Worm (Caenorhabditis elegans): ENCODE data around the gene adm-2.
A peak's percentile ranks its signal among the peaks of the same experiment; 100 is the strongest.

adm-2 gene

DNA sequence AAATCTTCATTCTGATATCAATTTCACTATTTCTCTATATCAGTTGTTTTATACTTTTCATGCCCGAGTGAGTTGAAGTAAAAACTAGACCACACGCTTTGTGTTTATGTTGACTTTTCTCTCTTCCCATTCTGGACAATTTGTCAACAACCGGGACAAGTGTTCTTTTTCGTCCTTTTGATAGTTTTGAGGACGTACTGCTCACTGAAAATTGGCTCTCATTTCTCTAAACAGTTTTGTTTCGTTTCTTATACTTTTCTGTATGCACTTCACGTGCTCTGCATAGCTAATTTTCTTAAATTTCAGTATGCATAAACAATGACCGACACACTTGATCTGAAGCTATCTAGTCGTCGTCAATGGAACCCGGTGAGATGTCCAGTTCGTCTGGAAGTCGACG, at the start of gene adm-2:
Gene adm-2 (plus strand): TSS at position 301 of the 400 bp plus-strand sequence.
- TF ChIP-seq daf-16 (GFP tag; optimal IDR thresholded peaks at IDR 0.05) (no peak), daf-16 (tag; optimal IDR thresholded peaks at IDR 0.05) (peak; percentile 39), ama-1 (optimal IDR thresholded peaks at IDR 0.05) (no peak)

DNA sequence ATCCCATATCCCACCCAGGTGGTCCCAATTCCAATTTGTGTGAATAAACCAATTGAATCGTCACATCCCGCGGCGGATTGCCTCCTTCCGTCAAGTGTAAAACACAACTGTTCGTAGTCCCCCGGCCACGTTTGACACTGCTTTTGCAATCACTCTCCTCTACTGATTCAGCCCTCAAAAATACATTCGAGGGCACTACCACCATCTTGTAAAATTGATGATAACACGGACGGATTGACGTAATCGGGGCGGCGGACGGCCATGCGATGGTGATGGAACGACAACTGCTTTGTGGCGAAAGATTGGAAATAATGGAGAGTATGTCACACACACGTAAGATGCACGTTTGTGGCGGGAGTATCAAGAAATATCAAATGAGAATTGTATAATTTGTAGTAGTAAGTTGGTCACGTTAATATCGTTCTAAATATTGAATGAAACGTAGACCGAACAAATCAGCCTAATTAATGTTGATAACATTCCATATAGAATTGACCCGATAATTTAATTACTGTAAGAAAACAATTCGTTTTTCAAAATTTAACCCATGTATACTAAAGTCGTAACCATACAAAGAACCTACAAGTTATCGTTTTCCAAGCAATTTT, 49.3 kb upstream of the adm-2 start:
- TF ChIP-seq unc-62 (GFP tag; optimal IDR thresholded peaks at IDR 0.05 in 1 of 2) = peak in 1 of 2 experiments; percentile 92
- TF ChIP-seq unc-62 (tag; optimal IDR thresholded peaks at IDR 0.05) = no peak
- no peak for TF ChIP-seq R02D3.7 (tag; optimal IDR thresholded peaks at IDR 0.05)
- peak; percentile 16 for TF ChIP-seq mxl-3 (GFP tag; optimal IDR thresholded peaks at IDR 0.05)
- peak in 1 of 2 experiments; percentile 40 for TF ChIP-seq daf-16 (GFP tag; optimal IDR thresholded peaks at IDR 0.05)
- no peak for TF ChIP-seq daf-16 (tag; optimal IDR thresholded peaks at IDR 0.05)
- TF ChIP-seq F44E2.7 (GFP tag; IDR thresholded peaks at IDR 0.05) = 0 out of 2 replicates have a peak, but pooled peaks have one; percentile 23
- TF ChIP-seq fos-1 (tag; optimal IDR thresholded peaks at IDR 0.05) = no peak

DNA sequence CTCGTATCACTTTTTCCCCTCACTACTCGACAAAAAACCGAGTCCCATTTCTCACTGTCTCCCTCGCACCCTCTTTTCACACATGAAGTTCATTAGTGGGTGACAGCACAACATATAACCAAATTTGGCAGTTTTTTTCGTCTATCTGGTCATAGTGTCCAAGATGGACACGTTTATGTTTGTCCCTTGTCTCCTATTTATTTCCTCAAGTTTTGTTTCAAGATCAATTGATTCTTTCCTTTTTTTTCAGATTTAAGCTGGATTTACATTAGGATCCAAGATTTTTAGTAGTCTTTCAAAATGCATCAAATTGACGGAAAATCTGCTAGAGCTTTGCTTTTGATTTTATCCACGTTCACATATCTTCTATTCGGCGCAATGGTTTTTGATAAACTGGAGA, 48.2 kb upstream of the adm-2 start, which contains the start of gene twk-20:
Gene twk-20 (plus strand): TSS at position 301 of the 400 bp plus-strand sequence.
- TF ChIP-seq ces-1 (GFP tag; optimal IDR thresholded peaks at IDR 0.05) (peak; percentile 40), nhr-11 (tag; optimal IDR thresholded peaks at IDR 0.05) (no peak)

DNA sequence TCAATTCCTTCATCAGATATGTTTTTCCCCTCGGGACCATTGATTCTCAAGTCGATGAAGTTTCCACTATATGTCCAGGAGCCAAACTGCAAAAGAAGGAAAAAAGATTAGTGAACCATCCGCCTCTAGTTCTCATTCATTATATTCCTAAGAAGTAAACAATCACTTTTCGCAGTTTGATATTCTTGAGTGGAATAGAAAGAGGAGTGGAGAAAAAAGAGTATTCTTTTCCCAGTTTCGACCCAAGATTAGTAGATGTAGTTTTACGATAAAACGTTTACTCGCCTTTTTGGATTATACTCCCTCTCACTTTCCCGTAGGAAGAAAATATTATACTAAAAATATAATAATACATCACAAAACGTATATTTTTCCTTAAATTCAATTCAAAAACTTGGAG, 42.9 kb upstream of the adm-2 start:
- no peak for TF ChIP-seq fos-1 (tag; optimal IDR thresholded peaks at IDR 0.05)
- TF ChIP-seq nhr-11 (tag; optimal IDR thresholded peaks at IDR 0.05) = no peak
- no peak for TF ChIP-seq spr-1 (tag; optimal IDR thresholded peaks at IDR 0.05)
- TF ChIP-seq dmd-8 (GFP tag; IDR thresholded peaks at IDR 0.05) = no peak

DNA sequence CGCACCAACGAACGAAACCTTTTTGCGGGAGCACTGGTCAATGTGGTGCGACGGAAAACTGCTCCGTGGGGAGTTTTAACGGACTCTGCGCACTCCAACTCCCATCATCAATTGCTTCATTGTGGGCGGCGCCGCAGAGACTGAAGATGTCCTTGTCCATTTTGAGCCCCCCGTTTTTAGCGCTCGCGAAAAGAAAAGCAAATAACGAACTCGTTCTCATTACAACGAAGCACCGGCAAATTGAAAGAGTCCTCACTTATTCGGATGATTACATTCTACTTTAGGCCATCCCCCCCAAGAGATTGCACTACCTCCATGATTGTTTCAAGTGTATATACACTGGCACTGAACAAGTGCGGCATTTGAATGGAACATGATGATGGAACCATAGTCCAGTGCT, 41.0 kb upstream of the adm-2 start, which contains the start of gene acr-9:
Gene acr-9 (minus strand): TSS at position 101 of the 400 bp plus-strand sequence.
- TF ChIP-seq nhr-111 (GFP tag; optimal IDR thresholded peaks at IDR 0.05) (no peak), unc-62 (GFP tag; optimal IDR thresholded peaks at IDR 0.05 in 1 of 2) (peak in 1 of 2 experiments; percentile 37), unc-62 (tag; optimal IDR thresholded peaks at IDR 0.05) (no peak), aha-1 (tag) (no peak), arid-1 (GFP tag; conservative IDR thresholded peaks at IDR 0.05) (no peak), cey-2 (tag; optimal IDR thresholded peaks at IDR 0.05; ENCODE audit: borderline replicate concordance, insufficient read depth) (no peak)

DNA sequence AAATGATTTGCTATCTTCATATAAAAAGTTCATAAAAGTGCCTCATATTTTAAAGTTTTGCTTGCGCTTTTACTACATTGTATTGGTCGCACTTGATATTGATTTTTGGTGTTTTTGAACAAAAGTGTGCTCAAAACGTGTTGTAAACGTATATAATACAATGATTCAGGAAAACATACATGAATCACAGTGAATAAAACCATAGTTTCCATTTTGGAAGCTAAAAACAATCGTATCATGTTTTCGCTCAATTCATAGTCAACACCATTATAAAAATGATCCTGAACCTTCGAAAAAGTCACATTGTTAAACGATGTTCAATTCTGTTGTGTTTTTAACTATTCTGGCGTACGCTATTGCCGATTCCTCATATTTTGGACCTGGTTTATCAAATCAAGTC, 40.5 kb upstream of the adm-2 start, which contains the start of gene C40C9.3:
Gene C40C9.3 (plus strand): TSS at position 301 of the 400 bp plus-strand sequence.
- TF ChIP-seq lsy-2 (tag; optimal IDR thresholded peaks at IDR 0.05) (no peak), dpl-1 (GFP tag; optimal IDR thresholded peaks at IDR 0.05) (no peak), zag-1 (tag; optimal IDR thresholded peaks at IDR 0.05) (no peak), dmd-9 (GFP tag; IDR thresholded peaks at IDR 0.05) (no peak), set-16 (GFP tag; IDR thresholded peaks at IDR 0.05) (no peak), skn-1 (tag; optimal IDR thresholded peaks at IDR 0.05) (no peak), daf-19 (GFP tag; conservative IDR thresholded peaks at IDR 0.05) (no peak), tag-97 (GFP tag; IDR thresholded peaks at IDR 0.05) (no peak), madf-5 (GFP tag; IDR thresholded peaks at IDR 0.05) (no peak), pha-4 (GFP tag; IDR thresholded peaks at IDR 0.05) (no peak), pha-4 (tag; optimal IDR thresholded peaks at IDR 0.05) (no peak), hif-1 (tag; optimal IDR thresholded peaks at IDR 0.05) (no peak), nhr-11 (tag; optimal IDR thresholded peaks at IDR 0.05) (no peak), zfp-3 (GFP tag; conservative IDR thresholded peaks at IDR 0.05) (no peak), F37D6.2 (tag; optimal IDR thresholded peaks at IDR 0.05) (no peak), ceh-82 (tag; optimal IDR thresholded peaks at IDR 0.05) (no peak)
